Worm (Caenorhabditis elegans) whole organism, early embryonic: Measurements from ENCODE around the gene F22E5.8.
"Not testable (repeated sequence)": the region's sequence is repeated elsewhere in the genome, so short reads cannot be mapped to it uniquely, and the experiment has no call there.

Source experiments
- B0310.2 ChIP-seq: sonication (generic microtip); optimal IDR thresholded peaks from 2 replicates; lab custom pipeline; 2016; ENCODE audit warnings: mild to moderate bottlenecking, missing genetic modification characterization, missing compliant biosample characterization
- F13C5.2 ChIP-seq: sonication (generic microtip); optimal IDR thresholded peaks from 2 replicates; lab custom pipeline; 2017; ENCODE audit warnings: mild to moderate bottlenecking, missing genetic modification characterization, inconsistent platforms, missing compliant biosample characterization
- aly-1 ChIP-seq: sonication (generic microtip); optimal IDR thresholded peaks from 2 replicates; lab custom pipeline; 2016; ENCODE audit warnings: missing genetic modification characterization, missing compliant biosample characterization
- ama-1 ChIP-seq: fragments of 150-350 bp; optimal IDR thresholded peaks from 2 replicates; lab custom pipeline; 2014
- ceh-13 ChIP-seq: fragments of 200-800 bp; sonication (Bioruptor generic); optimal IDR thresholded peaks from 2 replicates; lab custom pipeline; 2018; ENCODE audit warnings: mild to moderate bottlenecking, missing genetic modification characterization, missing compliant biosample characterization
- ceh-36 ChIP-seq: sonication (generic microtip); optimal IDR thresholded peaks from 2 replicates; lab custom pipeline; 2016; ENCODE audit warnings: missing genetic modification characterization, inconsistent platforms, missing compliant biosample characterization
- ets-7 ChIP-seq: sonication (generic microtip); optimal IDR thresholded peaks from 2 replicates; lab custom pipeline; 2016; ENCODE audit warnings: missing genotype, missing genetic modification characterization, missing compliant biosample characterization
- flt-1 ChIP-seq: fragments of 200-800 bp; sonication (Bioruptor generic); IDR thresholded peaks from 2 replicates; pipeline ENCODE4 v1.3.6; 2022; ENCODE audit warnings: missing genetic modification characterization, missing compliant biosample characterization
- hmbx-1 ChIP-seq: sonication (generic microtip); optimal IDR thresholded peaks from 2 replicates; lab custom pipeline; 2016; ENCODE audit warnings: mild to moderate bottlenecking, missing genetic modification characterization, missing compliant biosample characterization
- hmg-4 ChIP-seq: fragments of 200-800 bp; sonication (Bioruptor generic); optimal IDR thresholded peaks from 2 replicates; lab custom pipeline; 2018; ENCODE audit warnings: mild to moderate bottlenecking, missing genetic modification characterization, missing compliant biosample characterization
- hnd-1 ChIP-seq: sonication (generic microtip); optimal IDR thresholded peaks from 2 replicates; lab custom pipeline; 2016; ENCODE audit warnings: missing genetic modification characterization, missing compliant biosample characterization
- pes-1 ChIP-seq: fragments of 200-800 bp; sonication (Bioruptor generic); IDR thresholded peaks from 2 replicates; pipeline ENCODE4 v1.3.6; 2022; ENCODE audit warnings: missing genetic modification reagents, missing genetic modification characterization, missing compliant biosample characterization
- scrt-1 ChIP-seq: fragments of 200-800 bp; sonication (Bioruptor generic); IDR thresholded peaks from 2 replicates; pipeline ENCODE4 v1.3.6; 2022; ENCODE audit warnings: missing genetic modification characterization, missing compliant biosample characterization
- sea-1 ChIP-seq: fragments of 200-800 bp; sonication (Bioruptor generic); conservative IDR thresholded peaks from 2 replicates; pipeline ENCODE4 v1.3.6; 2022; ENCODE audit warnings: missing genetic modification characterization, missing compliant biosample characterization
- tbx-11 ChIP-seq: fragments of 200-800 bp; sonication (Bioruptor generic); IDR thresholded peaks from 2 replicates; pipeline ENCODE4 v1.3.6; 2022; ENCODE audit warnings: missing genetic modification characterization, missing compliant biosample characterization
- tbx-37 ChIP-seq: fragments of 200-800 bp; sonication (Bioruptor generic); conservative IDR thresholded peaks from 2 replicates; pipeline ENCODE4 v1.3.6; 2022; ENCODE audit warnings: missing genetic modification reagents, missing genetic modification characterization, missing compliant biosample characterization
- tra-4 ChIP-seq: sonication (generic microtip); optimal IDR thresholded peaks from 2 replicates; lab custom pipeline; 2017; ENCODE audit warnings: missing genetic modification characterization, missing compliant biosample characterization

Gene F22E5.8

DNA sequence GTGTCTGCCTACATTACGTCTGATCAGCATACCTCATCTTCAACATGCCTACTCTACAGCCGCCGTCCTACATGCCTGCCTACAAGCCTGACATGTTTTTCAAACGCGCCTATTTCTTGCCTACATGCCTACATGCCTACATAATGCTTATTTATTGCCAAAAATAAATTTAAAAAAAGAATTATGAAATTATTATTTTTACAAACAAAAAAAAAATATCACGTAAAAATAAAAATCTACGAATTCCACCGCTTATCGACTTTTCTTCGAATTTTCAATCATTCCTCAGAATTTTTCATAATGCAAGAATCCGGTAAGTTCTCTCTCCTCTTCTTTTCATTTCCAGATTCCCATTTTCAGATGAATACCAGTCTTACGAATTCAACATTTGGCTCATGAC, 17.4 kb upstream of the F22E5.8 start, which contains the start of gene D2062.5:
TSS of gene D2062.5 (plus strand) at position 301 of the 400 bp plus-strand sequence.
- TF ChIP-seq ceh-36, result no peak
- TF ChIP-seq scrt-1 (GFP tag; lab: Robert Waterston, UW), result no peak
- no peak for TF ChIP-seq tbx-11
- no peak for TF ChIP-seq tra-4

DNA sequence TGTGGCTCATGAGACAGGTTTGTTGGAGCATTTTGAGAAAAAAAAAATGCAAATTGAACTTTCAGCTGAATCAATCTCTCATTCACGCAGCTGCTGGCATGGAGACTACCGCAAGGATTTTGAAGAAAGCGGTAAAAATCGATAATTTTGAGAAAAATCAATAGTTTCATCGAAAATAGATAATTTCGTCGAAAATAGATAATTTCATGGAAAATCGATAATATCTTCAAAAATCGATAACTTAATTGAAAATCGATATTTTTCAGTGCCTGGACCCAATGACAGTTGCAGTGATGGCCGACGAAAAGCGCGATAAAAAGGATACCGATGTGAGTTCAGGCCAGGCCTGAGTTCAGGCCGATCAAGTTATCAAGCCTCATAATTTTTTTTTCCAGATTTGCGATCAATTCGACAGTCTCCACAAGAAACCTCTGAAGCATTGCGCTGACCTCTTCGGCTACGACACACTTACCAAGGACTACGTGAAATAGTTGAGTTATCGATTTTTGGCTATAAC, 16.8 kb upstream of the F22E5.8 start, which contains the start of gene D2062.4:
TSS of gene D2062.4 (plus strand) at position 467 of the 517 bp plus-strand sequence.
- TF ChIP-seq ama-1 (lab: Kevin White, UChicago); flt-1 (GFP tag; lab: Robert Waterston, UW); tra-4: not testable (repeated sequence)

DNA sequence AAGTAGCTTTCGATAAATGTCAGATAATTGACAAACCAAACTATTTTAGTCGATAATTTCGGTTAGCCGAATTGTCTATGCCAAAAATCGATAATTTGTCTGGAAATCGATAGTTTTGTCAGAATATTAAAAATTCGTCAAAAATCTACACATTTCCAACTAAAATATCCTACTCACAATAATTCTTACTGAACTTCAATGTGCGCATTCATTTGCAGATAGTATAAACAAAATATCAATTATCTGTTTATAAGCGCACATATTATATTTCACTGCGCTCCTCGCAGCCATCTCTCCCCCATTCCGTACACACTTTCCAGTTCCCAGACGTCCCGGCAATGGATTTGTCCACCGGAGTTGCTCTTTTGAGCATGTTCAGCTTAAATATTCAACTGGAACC, 15.0 kb upstream of the F22E5.8 start, which contains the start of gene lgc-28:
TSS of gene lgc-28 (plus strand) at position 301 of the 400 bp plus-strand sequence.
- TF ChIP-seq pes-1 (GFP tag; lab: Robert Waterston, UW) (no peak), flt-1 (GFP tag; lab: Robert Waterston, UW) (no peak), scrt-1 (GFP tag; lab: Robert Waterston, UW) (no peak), B0310.2 (no peak), hmg-4 (no peak), tbx-37 (GFP tag; lab: Robert Waterston, UW) (no peak), ama-1 (lab: Kevin White, UChicago) (no peak), ets-7 (tag; lab: Kevin White, UChicago) (no peak), hmbx-1 (tag; lab: Kevin White, UChicago) (no peak), F13C5.2 (no peak), hnd-1 (tag; lab: Kevin White, UChicago) (no peak), aly-1 (tag; lab: Kevin White, UChicago) (no peak)

DNA sequence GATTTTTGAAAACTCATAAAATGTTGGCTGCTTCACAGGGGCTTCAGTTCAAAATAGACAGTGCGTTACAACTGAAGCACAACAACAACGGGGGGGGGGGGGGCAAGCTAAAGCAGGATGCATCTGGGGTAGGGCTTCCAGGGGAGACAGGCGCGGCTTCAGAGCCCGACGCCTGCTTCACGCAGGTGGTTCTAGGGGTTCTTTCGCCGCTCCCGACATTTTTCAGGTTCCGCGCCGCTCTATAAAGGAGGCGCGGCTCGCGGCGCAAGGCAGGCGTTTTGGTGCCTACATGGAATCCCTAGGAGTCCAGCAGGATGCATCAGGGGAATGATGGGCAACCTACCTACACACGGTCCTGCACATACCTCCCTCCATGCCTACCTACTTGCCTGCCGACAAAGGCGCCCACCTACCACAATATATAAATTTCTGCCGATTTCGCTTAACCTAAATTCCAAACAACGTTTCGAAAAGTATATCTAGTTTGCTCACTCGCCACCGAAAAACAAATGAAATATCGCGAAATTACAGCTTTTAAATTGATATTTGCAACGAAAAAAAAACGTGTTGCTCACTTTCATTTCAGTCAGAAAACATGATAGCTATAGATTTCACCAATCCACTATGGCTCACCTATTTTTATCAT, 12.6 kb upstream of the F22E5.8 start, which contains the start of gene sri-71:
TSS of gene sri-71 (plus strand) at position 596 of the 646 bp plus-strand sequence.
- TF ChIP-seq tbx-37 (GFP tag; lab: Robert Waterston, UW) (no peak), ets-7 (tag; lab: Kevin White, UChicago) (no peak), aly-1 (tag; lab: Kevin White, UChicago) (no peak), F13C5.2 (no peak), hmg-4 (no peak), ama-1 (lab: Kevin White, UChicago) (no peak), pes-1 (GFP tag; lab: Robert Waterston, UW) (no peak), scrt-1 (GFP tag; lab: Robert Waterston, UW) (no peak), ceh-13 (GFP tag; lab: Kevin White, UChicago) (no peak), hmbx-1 (tag; lab: Kevin White, UChicago) (no peak), sea-1 (GFP tag; lab: Robert Waterston, UW) (no peak), tra-4 (no peak), tbx-11 (no peak), hnd-1 (tag; lab: Kevin White, UChicago) (no peak), ceh-36 (no peak), B0310.2 (no peak), flt-1 (GFP tag; lab: Robert Waterston, UW) (no peak)

DNA sequence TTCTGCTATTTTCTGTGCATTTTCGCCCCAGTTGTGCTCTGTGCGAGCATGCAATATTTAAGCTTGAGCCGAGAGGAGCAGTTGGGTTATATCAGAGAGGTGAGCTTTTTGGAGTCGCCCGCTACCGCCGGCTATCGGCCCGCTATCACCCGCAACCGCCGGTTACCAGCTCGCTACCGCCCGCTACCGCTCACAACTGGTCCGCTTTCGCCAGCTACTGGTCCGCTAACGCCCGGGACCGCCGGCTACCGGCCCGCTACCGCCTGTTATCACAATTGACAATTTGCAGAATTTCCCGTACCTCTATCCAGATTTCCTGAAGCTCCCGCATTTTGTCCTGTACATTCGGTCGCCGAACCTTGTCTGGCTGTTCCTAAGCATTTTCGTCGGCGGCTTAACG, 11.4 kb upstream of the F22E5.8 start:
- TF ChIP-seq hnd-1 (tag; lab: Kevin White, UChicago), result no peak

DNA sequence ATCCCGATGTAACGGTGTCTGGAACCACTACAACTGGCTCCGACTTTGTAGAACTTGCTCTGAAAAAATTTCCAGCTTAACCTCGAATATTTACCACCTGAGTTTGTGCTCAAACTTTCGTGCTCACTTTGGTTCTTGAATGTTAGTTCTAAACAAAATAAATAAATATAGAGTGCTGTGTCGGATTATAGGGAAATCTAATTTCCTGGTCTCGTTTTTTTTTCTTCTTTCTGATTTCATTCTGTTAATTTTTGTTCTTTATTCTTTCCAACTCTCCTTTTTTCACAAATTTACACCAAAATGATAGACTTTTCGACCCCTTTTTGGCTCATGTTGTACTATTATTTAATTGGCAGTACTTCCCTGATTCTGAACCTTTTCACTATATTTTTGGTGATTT, 10.6 kb upstream of the F22E5.8 start, which contains the start of gene sri-37:
TSS of gene sri-37 (plus strand) at position 301 of the 400 bp plus-strand sequence.
- TF ChIP-seq ceh-13 (GFP tag; lab: Kevin White, UChicago) (no peak), flt-1 (GFP tag; lab: Robert Waterston, UW) (no peak)

DNA sequence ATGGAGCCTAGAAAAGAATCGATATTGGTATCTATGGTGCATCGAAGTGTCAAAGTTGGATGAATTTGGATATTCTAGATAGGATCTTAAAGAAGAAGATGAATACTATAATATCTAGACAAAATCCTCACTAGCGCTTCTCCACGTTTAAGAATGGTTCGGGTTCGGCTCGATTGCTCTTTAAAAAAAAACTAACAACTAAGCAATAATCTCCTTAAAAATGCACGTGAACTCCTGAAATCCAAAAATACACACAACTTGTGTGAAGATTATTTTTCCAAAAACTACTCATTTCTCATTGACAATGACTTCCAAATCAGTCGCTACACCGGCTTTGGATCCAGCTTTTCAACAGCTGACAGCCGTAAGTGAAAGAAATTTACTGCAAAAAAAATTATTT, 8.7 kb upstream of the F22E5.8 start, which contains the start of gene D2062.1:
TSS of gene D2062.1 (plus strand) at position 301 of the 400 bp plus-strand sequence.
- TF ChIP-seq F13C5.2, result no peak
- no peak for TF ChIP-seq pes-1 (GFP tag; lab: Robert Waterston, UW)
- no peak for TF ChIP-seq tbx-11
- TF ChIP-seq flt-1 (GFP tag; lab: Robert Waterston, UW), result no peak

DNA sequence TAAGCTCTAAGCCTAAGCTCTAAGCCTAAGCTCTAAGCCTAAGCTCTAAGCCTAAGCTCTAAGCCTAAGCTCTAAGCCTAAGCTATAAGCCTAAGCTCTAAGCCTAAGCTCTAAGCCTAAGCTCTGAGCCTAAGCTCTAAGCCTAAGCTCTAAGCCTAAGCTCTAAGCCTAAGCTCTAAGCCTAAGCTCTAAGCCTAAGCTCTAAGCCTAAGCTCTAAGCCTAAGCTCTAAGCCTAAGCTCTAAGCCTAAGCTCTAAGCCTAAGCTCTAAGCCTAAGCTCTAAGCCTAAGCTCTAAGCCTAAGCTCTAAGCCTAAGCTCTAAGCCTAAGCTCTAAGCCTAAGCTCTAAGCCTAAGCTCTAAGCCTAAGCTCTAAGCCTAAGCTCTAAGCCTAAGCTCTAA, 7.6 kb upstream of the F22E5.8 start:
- TF ChIP-seq ceh-36, result peak; percentile 76

DNA sequence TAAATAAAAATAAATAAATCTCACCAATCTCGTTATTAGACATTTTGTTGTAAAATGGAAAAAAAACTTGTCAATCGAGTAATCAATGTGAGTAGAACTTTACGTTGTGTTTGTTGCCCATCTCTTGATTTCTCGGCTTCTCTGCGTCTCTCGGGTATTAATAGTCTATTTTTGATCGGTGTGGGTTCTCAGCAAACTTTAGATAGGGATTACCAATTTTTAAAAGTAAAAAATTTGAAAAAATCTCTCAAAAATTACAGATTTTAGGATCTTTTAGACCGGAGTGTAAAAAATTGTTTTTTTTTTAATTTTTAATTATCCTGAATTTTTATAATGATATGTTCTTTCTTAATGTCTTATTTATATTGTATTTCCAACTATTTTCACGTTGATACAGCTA, 2.5 kb upstream of the F22E5.8 start, which contains the start of gene F22E5.21:
TSS of gene F22E5.21 (minus strand) at position 101 of the 400 bp plus-strand sequence.
- TF ChIP-seq tra-4 (no peak), aly-1 (tag; lab: Kevin White, UChicago) (no peak), tbx-11 (no peak)
